Worm (Caenorhabditis elegans) whole organism, mixed stage, embryonic: Measurements from ENCODE around the gene clec-127.

Experiments used
- ceh-39 ChIP-seq: fragments of 150-350 bp; optimal IDR thresholded peaks from 2 replicates; lab custom pipeline; 2014; ENCODE audit warnings: missing biosample characterization, missing genetic modification characterization
- nhr-28 ChIP-seq: fragments of 150-350 bp; optimal IDR thresholded peaks from 2 replicates; lab custom pipeline; 2014; ENCODE audit warnings: missing biosample characterization, missing genetic modification characterization
- pha-4 ChIP-seq: fragments of 150-350 bp; optimal IDR thresholded peaks from 2 replicates; lab custom pipeline; 2018; ENCODE audit warnings: missing biosample characterization, missing genetic modification reagents, missing genetic modification characterization
- sptf-1 ChIP-seq: sonication (generic microtip); optimal IDR thresholded peaks from 2 replicates; lab custom pipeline; 2017; ENCODE audit warnings: mild to moderate bottlenecking, missing genetic modification characterization, moderate library complexity, missing compliant biosample characterization
- unc-62 ChIP-seq: fragments of 150-350 bp; optimal IDR thresholded peaks from 2 replicates; lab custom pipeline; 2014; ENCODE audit warnings: missing biosample characterization, missing genetic modification reagents, missing genetic modification characterization

ce11 chrII:3561561-3561960 lies 7.5 kb downstream of the clec-127 start, which contains the start of gene W10G11.2:
- no peak for TF ChIP-seq unc-62
- TF ChIP-seq pha-4 = no peak
- no peak for TF ChIP-seq nhr-28 (tag; lab: Kevin White, UChicago)
- TF ChIP-seq sptf-1 (tag; lab: Kevin White, UChicago) = no peak
- no peak for TF ChIP-seq ceh-39 (tag; lab: Kevin White, UChicago)
